Fruit fly (Drosophila melanogaster): ENCODE data around the gene CG9992.

Gene CG9992

DNA sequence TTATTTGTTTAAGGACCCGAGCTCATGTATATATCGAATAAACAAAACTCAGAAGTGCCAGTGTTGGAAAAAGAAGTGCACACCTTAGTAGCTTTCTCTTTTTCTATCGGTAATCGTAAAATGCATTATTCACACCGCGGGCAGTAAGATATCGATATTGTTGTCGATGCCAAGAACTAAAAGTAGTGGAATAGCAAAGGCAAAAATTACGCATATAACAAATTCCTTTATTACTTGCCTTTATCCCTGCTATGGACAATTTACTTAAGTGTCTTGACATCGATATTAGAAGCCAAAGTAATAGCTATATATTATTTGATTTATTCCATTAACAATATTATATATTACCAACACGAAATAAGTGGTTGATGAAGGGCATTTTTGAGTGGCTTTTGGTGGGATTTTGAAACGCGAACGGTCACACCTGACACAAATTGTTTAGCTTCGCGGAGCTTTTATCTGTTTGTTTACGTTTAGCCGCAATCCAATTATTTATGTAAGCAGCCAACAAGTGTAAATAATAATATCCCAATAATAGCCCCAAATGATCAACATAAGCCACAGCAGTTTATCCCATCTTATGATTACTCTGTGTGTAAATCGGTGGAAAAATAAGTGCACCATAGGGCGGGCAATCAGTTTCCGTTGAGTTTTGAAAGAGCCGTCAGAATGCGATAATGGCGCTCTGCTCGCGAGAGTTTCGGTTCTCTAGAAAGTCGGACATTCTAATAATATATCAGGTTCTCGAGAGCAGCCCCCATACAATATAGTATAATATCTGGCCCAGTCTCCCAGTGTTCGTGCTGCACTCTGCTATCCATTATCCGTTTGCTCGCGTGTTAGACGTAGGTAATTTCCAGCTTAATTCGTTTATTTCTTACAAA is at the start of gene CG9992, which contains the start of gene CG4239:
CG9992 (minus strand) TSS at position 66 of the 884 bp plus-strand sequence.
CG4239 (plus strand) TSS at position 436 of the 884 bp plus-strand sequence.
- TF ChIP-seq CG17801 (GFP tag; optimal IDR thresholded peaks at IDR 0.05; ENCODE audit: partially characterized antibody): peak; percentile 7

DNA sequence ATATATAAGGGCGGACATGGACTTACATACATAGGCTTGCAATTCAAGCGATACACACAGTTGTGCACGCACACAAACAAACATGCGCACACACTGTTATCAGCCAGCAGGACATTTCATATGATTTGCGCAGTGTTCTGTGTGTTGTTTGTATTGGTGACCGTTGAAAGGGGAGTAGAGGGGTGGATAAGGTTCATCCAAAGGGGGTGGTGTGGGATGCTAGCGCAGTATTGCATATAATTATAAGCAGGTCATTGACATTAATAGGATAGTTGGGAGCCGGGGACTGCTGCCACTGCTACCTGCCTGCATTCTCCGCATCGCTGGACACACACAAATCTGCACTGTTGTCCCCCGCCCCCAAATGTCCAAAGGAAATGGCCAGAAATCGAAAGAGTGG is 43.8 kb upstream of the CG9992 start:
- TF ChIP-seq CG17801 (GFP tag; optimal IDR thresholded peaks at IDR 0.05; ENCODE audit: partially characterized antibody): no peak

DNA sequence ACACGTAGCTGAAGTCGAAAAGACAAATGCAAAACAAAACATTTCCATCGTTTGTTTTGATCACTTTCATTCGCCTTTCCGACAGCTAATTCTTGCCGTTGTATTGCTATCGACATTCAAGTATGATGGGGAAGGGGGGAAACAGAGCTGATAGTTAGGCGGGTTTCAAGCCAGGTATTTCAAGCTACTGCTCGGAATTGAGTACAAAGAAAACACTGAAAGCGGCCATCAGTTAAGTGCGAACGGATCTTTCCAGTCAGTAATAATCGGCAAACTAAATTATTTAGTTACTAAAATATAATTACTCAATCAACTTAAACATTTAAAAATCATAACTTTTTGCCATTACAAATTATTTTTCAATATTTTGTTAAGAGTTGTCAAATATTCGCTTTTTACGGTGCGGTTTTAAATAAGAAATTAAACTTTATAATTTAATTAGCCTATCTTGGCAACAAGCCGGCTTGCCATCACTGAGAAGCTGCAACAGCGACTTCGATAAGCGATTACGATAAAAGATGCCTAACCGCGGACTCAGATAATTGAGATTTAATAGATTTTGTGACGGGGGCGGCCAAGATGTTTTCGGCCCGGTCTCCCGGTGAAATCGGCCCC is 43.2 kb upstream of the CG9992 start:
- no peak for TF ChIP-seq CG17801 (GFP tag; optimal IDR thresholded peaks at IDR 0.05; ENCODE audit: partially characterized antibody)

DNA sequence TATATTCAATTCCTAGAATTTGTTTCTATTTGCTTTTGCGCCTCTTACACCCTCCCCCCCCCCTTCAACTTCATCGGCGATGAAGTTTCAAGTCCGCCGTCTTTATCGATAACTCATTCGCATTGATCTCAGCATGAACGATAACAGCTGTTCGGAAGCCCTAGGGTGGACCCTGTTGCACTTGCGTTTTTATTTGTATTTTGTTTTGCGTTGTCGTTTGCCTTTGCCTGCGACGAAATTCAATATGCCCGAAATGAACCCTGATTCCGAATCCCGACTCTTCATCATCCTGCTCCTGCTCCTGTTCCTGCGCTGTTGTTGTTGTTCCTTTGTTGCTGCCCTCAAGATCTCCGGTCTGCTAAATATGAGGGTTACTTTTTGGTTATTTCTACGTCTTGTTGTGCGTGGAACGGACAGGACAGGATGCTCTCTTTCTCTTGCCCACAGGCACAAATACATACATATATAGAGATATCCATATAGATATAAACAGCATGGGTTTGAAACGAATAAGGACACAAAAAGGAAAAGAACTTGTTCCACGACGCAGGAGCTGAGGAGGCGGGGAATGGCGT is 41.9 kb upstream of the CG9992 start:
- TF ChIP-seq CG17801 (GFP tag; optimal IDR thresholded peaks at IDR 0.05; ENCODE audit: partially characterized antibody): no peak

DNA sequence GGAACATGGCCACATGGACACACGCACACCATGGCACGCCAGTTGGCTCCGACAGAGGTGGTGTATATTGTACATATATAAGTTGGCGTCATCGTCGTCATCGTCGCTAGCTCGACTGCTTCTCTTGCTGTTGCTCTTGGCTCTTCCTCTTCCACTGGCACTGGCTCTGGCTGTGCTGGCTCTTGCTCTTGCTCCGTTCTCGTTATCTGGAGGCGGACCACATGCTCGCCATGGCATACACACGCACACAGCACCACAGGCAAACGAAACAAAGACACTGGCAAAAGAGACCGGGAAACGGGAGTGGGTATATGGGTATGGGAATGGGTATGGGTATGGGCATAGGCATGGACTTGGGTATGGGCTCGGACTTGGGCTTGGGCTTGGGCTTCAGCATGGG is 40.4 kb upstream of the CG9992 start:
- no peak for TF ChIP-seq CG17801 (GFP tag; optimal IDR thresholded peaks at IDR 0.05; ENCODE audit: partially characterized antibody)

DNA sequence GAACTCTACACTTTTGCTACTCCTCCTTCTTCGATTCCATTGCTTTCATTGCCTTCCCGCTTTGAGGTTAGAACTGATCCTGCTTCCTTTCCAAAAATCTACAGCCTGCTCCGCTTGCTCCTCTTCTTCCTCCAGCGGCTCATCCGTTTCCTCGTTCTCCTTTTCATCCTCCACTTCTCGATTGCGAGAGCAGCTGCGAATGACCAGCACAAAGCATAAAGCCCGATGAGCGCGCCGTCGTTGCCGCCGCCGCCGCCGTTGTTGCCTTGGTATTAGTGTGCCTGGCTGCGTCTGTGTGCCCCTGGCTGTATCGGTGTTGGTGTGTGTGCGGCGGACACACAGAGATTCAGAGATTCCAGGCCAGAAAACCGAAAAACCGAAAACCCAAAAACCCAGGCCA is 39.6 kb upstream of the CG9992 start:
- no peak for TF ChIP-seq CG17801 (GFP tag; optimal IDR thresholded peaks at IDR 0.05; ENCODE audit: partially characterized antibody)

DNA sequence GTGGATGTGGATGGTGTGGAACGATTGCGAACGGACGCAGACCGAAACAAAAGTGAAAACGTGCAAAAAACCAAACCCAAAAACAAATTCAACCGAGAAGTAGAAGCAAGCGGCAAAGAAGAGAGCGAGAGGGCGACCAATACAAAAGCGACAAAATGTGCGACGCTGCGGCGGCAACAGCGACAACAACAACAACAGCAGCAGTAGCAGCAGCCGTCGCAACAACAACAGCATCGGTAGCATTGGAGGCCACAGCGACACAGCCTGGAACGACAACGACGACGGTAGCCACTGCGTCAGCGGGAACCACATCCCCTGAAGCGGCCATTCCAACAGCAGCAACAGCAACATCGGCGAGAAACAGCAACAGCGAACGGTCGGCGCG is 38.4 kb upstream of the CG9992 start:
- TF ChIP-seq CG17801 (GFP tag; optimal IDR thresholded peaks at IDR 0.05; ENCODE audit: partially characterized antibody): peak; percentile 36

DNA sequence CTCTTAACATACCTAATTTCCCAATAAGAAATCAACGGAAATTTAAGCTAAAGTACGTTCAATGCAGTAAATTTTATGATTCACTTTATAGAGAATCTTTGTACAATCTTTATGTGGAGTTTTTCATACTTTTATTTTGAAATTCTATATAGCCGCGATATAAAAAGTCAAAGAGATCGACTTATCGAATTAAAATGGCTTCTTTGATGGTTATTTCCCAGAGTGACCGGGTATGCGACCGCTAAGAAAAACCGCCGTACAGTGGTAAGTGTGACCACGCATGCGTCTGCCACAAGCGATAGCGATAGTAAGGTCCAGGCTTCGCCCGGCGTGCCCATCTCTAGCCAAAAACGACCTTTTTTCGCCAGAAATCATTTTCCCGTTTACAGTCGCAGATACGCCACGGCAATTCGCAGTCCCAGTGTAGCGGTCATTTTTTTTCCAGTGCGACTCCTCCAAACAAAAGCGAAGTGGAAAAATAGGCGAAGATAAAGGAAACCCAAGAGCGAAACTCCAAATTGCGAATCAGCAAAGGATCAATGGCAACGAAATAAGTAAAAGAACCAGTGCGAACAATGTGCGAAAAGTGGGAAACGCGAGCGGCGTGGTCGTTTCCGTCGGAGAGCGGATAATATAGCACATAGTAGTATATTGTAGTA is 37.9 kb upstream of the CG9992 start, which contains the start of gene hang:
hang (plus strand) TSS at position 366 of the 659 bp plus-strand sequence.
- peak; percentile 37 for TF ChIP-seq CG17801 (GFP tag; optimal IDR thresholded peaks at IDR 0.05; ENCODE audit: partially characterized antibody)

DNA sequence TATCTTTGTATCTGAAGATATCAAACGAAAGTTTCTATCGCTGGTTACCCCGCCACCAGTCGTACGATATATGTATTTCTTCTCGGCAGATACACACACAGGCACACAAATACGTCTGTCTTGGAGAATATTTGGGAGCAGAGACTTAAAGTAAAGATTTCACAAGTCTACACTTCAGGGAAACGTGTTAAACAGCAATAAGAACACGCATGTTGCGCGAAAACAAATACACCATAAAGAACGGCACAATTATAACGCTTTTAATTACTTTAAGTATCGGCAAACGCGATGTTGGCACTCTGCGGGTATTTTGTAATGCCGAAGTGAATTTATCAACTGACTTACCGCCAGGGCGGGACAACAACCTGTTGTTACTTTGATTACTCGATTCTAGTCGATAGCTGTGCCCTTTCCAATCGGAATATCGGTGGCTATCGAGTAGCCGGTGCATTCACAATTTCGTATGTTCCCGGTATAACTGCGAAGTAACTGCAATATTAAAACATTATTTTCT is 37.2 kb upstream of the CG9992 start, which contains the start of gene AnxB11:
AnxB11 (minus strand) TSS at position 367 of the 514 bp plus-strand sequence.
- no peak for TF ChIP-seq CG17801 (GFP tag; optimal IDR thresholded peaks at IDR 0.05; ENCODE audit: partially characterized antibody)

DNA sequence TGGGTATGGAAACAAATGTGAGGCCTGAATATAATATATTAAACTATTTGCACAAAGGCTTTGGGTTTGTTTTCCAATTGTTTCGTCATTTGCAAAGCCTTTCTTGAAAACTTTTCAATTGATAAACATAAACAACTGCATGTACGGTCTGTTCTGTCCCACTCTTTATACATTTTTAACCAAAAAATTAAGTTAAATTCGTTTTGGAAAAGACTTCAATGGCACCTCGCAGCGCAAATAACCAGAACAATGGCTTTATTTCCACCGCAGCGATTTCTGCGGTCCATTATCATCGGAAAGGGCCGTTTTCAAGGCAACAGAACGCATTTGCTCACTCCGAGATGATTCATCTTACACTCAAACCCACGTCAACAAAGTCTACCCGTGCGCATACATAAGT is 36.2 kb upstream of the CG9992 start:
- no peak for TF ChIP-seq CG17801 (GFP tag; optimal IDR thresholded peaks at IDR 0.05; ENCODE audit: partially characterized antibody)

DNA sequence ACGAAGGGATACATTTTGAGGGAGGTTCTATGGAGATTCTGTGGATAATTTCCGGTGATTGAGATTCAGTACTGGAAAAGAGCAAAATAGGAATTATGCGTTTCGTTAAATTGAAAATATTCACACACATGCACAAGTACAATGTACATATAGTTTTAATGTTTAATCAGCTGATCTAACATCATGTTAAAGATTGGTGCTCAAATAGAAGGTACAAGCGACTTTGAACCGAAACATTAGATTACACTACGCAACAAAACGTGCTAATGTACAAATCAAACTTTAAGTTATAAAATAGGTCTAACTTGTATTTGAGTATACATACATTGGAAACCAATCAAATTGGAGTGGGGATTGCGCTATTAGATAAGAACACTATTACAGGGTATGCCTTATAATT is 35.3 kb upstream of the CG9992 start:
- no peak for TF ChIP-seq CG17801 (GFP tag; optimal IDR thresholded peaks at IDR 0.05; ENCODE audit: partially characterized antibody)

DNA sequence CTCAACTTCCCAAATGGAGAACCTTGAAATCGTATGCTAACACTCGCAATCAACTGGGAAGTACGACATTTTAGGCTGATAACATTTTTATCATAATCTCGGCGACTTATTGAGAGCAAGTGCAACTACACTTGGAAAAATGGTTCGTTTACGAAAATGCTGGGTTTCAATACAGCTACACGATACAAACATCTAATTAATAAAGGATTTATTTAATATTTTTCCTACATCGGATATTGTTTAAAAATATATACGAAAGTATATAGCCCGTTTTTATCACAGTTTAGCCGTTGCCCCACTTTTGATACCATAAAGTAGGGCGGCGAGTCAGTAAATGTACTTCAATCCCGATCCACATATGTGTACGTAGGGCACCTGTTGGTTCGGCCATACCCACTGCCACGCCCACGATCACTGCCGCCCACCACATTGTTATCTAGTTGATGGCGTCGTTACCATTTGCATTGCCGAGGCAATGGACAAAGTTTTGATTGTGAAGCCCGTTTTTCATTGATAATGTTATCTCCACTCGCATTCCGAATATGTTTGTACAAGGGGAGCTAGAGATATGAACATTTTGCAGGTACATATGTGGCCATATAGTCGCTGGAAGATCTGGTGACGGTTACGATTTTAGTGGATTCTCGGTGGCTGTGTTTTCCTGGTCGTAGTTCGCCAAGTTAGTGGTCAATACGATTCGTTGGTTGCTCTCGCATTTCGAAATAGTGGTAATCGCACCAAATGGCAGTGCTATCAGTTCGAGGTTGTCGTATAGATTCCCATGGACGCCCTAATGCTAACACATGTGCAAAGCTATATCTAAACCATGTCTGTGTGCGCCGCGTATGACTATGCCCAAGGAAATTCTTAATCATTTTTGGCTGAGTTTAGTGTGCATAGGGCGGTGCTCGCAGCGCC is 30.0 kb upstream of the CG9992 start, which contains the start of gene Traf-like:
Traf-like (plus strand) TSS at position 596 of the 918 bp plus-strand sequence.
- TF ChIP-seq CG17801 (GFP tag; optimal IDR thresholded peaks at IDR 0.05; ENCODE audit: partially characterized antibody): no peak

DNA sequence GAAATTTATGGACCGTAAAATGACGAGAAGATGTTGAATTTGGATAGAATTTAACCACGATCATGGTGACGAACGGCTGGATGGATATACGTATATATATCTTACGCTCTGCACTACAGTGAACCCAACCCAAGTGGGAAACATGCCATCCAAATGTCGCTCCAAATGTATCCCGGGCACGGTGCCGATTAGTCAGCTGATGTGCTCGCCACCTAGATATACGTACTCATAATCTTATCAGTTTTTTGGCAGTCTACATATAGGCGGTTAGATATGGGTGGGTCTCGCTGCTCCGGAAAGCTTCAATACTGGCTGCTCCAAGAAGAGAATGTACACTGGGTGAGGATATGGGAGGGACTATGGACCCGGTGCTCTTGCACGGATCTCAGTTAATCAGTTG is 21.4 kb upstream of the CG9992 start:
- no peak for TF ChIP-seq CG17801 (GFP tag; optimal IDR thresholded peaks at IDR 0.05; ENCODE audit: partially characterized antibody)

DNA sequence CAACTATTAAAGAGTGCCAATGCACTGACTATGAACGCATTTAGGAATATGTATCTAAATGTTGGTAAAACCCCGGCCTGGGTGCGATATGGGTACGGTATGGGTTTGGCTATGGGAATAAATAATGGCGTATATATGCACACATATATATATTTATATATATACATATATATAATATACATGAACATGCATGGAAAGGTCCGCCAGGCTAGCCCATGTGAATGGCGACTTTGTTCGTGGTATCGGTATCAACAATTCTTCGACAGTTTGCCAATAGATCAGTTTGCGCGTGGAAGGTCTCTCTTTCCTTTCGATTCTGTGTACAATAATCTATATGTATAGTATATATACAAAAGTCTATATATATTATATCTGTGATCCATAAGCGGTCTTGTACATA is 20.5 kb upstream of the CG9992 start, which contains the start of gene CG4301:
CG4301 (plus strand) TSS at position 301 of the 400 bp plus-strand sequence.
- no peak for TF ChIP-seq CG17801 (GFP tag; optimal IDR thresholded peaks at IDR 0.05; ENCODE audit: partially characterized antibody)

Data from ovary, adult (tissue).